Worm (Caenorhabditis elegans): ENCODE measurements around the gene apl-1.

Gene apl-1

ce11 chrX:5116816-5117459, at the start of gene apl-1:
Gene apl-1 (minus strand): TSS chrX:5116866.
- TF ChIP-seq aptf-2 (GFP tag; conservative IDR thresholded peaks at IDR 0.05) (no peak), ztf-26 (tag; optimal IDR thresholded peaks at IDR 0.05) (no peak), cebp-1 (GFP tag; IDR thresholded peaks at IDR 0.05) (no peak), cebp-1 (tag; optimal IDR thresholded peaks at IDR 0.05) (peak; percentile 57), Y53G8AR.9 (GFP tag; conservative IDR thresholded peaks at IDR 0.05) (no peak), F37B4.10 (GFP tag; IDR thresholded peaks at IDR 0.05) (no peak)

ce11 chrX:5165037-5165436, 48.4 kb upstream of the apl-1 start, which contains the start of gene mans-3:
Gene mans-3 (plus strand): TSS chrX:5165395.
- TF ChIP-seq Y56A3A.18 (GFP tag; IDR thresholded peaks at IDR 0.05): no peak
- TF ChIP-seq lag-1 (GFP tag; IDR thresholded peaks at IDR 0.05): no peak
- TF ChIP-seq madf-10 (tag; optimal IDR thresholded peaks at IDR 0.05): peak; percentile 85
- TF ChIP-seq K12H6.12 (tag; optimal IDR thresholded peaks at IDR 0.05): peak; percentile 83
- no peak for TF ChIP-seq C17E4.6 (GFP tag; IDR thresholded peaks at IDR 0.05)
- no peak for TF ChIP-seq bed-1 (GFP tag; IDR thresholded peaks at IDR 0.05)
- no peak for TF ChIP-seq ceh-91 (GFP tag; IDR thresholded peaks at IDR 0.05)
- no peak for TF ChIP-seq ets-4 (GFP tag; optimal IDR thresholded peaks at IDR 0.05)
- TF ChIP-seq zfh-2 (GFP tag; conservative IDR thresholded peaks at IDR 0.05): no peak
- no peak for TF ChIP-seq Y79H2A.3 (GFP tag; conservative IDR thresholded peaks at IDR 0.05)
- peak; percentile 47 for TF ChIP-seq ztf-22 (GFP tag; optimal IDR thresholded peaks at IDR 0.05)
- TF ChIP-seq snpc-3.4 (tag; optimal IDR thresholded peaks at IDR 0.05): no peak
- peak; percentile 73 for TF ChIP-seq ZK185.1 (tag; optimal IDR thresholded peaks at IDR 0.05; ENCODE audit: poor library complexity, severe bottlenecking)
- 0 out of 2 replicates have a peak, but pooled peaks have one; percentile 43 for TF ChIP-seq ekl-4 (GFP tag; IDR thresholded peaks at IDR 0.05)
- TF ChIP-seq sdz-38 (tag; optimal IDR thresholded peaks at IDR 0.05): no peak
- TF ChIP-seq mcd-1 (GFP tag; IDR thresholded peaks at IDR 0.05): no peak; the same call in 1 of the 2 replicates
- TF ChIP-seq hmg-20 (GFP tag; IDR thresholded peaks at IDR 0.05): peak; percentile 59; the same call in 1 of the 2 replicates
- no peak for TF ChIP-seq attf-3 (GFP tag; conservative IDR thresholded peaks at IDR 0.05)
- no peak for TF ChIP-seq Y67H2A.10 (GFP tag; conservative IDR thresholded peaks at IDR 0.05)
- no peak for TF ChIP-seq F49E8.2 (tag; optimal IDR thresholded peaks at IDR 0.05; ENCODE audit: insufficient read depth)
- TF ChIP-seq xnd-1 (tag; optimal IDR thresholded peaks at IDR 0.05): no peak
- TF ChIP-seq ceh-40 (GFP tag; IDR thresholded peaks at IDR 0.05): no peak
- TF ChIP-seq hlh-12 (tag; optimal IDR thresholded peaks at IDR 0.05): no peak
- no peak for TF ChIP-seq ccch-3 (GFP tag; optimal IDR thresholded peaks at IDR 0.05)
- no peak for TF ChIP-seq akir-1 (GFP tag; optimal IDR thresholded peaks at IDR 0.05)
- peak; percentile 64 for TF ChIP-seq C06A6.2 (GFP tag; conservative IDR thresholded peaks at IDR 0.05)
- TF ChIP-seq fkh-3 (tag; optimal IDR thresholded peaks at IDR 0.05): no peak
- no peak for TF ChIP-seq dpff-1 (tag; optimal IDR thresholded peaks at IDR 0.05)
- TF ChIP-seq sea-2 (GFP tag; IDR thresholded peaks at IDR 0.05): no peak
- peak; percentile 78 for TF ChIP-seq tlf-1 (GFP tag; optimal IDR thresholded peaks at IDR 0.05)
- no peak for TF ChIP-seq lir-1 (GFP tag; conservative IDR thresholded peaks at IDR 0.05)
- TF ChIP-seq ztf-18 (tag; optimal IDR thresholded peaks at IDR 0.05): peak; percentile 97
- TF ChIP-seq sptf-2 (GFP tag; optimal IDR thresholded peaks at IDR 0.05): no peak
- TF ChIP-seq repo-1 (tag; optimal IDR thresholded peaks at IDR 0.05): peak; percentile 57
- no peak for TF ChIP-seq cebp-2 (GFP tag; IDR thresholded peaks at IDR 0.05)
- no peak for TF ChIP-seq F33H1.4 (GFP tag; IDR thresholded peaks at IDR 0.05)
- no peak for TF ChIP-seq ztf-6 (GFP tag; IDR thresholded peaks at IDR 0.05)
- peak; percentile 23 for TF ChIP-seq pha-4 (tag; optimal IDR thresholded peaks at IDR 0.05)
- peak; percentile 81 for TF ChIP-seq somi-1 (GFP tag; optimal IDR thresholded peaks at IDR 0.05)
- peak; percentile 75; the same call in 1 of the 2 replicates for TF ChIP-seq nfyb-1 (GFP tag; IDR thresholded peaks at IDR 0.05)
- TF ChIP-seq nhr-90 (tag; optimal IDR thresholded peaks at IDR 0.05): peak; percentile 77
- peak; percentile 69 for TF ChIP-seq rcor-1 (GFP tag; IDR thresholded peaks at IDR 0.05)

Measured in whole organism, young adult.